Worm (Caenorhabditis elegans): ENCODE data around the gene vab-9.

The vab-9 gene

ce11 chrII:8603567-8604359, 33.8 kb downstream of the vab-9 start, which contains the start of gene suf-1 (continued):
- TF ChIP-seq mxl-2 (GFP tag; conservative IDR thresholded peaks at IDR 0.05) (no peak), mdt-29 (GFP tag; IDR thresholded peaks at IDR 0.05) (0 out of 2 replicates have a peak, but pooled peaks have one; percentile 52), daf-8 (GFP tag; IDR thresholded peaks at IDR 0.05) (no peak), sdz-12 (GFP tag; optimal IDR thresholded peaks at IDR 0.05) (no peak), D1046.2 (GFP tag; IDR thresholded peaks at IDR 0.05) (no peak), nhr-11 (tag; optimal IDR thresholded peaks at IDR 0.05) (no peak), egl-43 (GFP tag; IDR thresholded peaks at IDR 0.05) (no peak)

ce11 chrII:8602337-8602944, 35.1 kb downstream of the vab-9 start, which contains the start of the genes cpf-1 and rpl-26:
cpf-1 (minus strand) TSS chrII:8602440.
rpl-26 (plus strand) TSS chrII:8602785.
- TF ChIP-seq nhr-42 (GFP tag; IDR thresholded peaks at IDR 0.05) (no peak), egl-43 (GFP tag; IDR thresholded peaks at IDR 0.05) (no peak), mes-2 (tag; optimal IDR thresholded peaks at IDR 0.05; ENCODE audit: poor library complexity, severe bottlenecking) (peak; percentile 78), jun-1 (tag; optimal IDR thresholded peaks at IDR 0.05) (no peak), D1046.2 (GFP tag; IDR thresholded peaks at IDR 0.05) (no peak), nhr-48 (tag; optimal IDR thresholded peaks at IDR 0.05) (no peak), spr-3 (GFP tag; optimal IDR thresholded peaks at IDR 0.05) (no peak), dmd-6 (GFP tag; IDR thresholded peaks at IDR 0.05) (no peak), tra-1 (GFP tag; IDR thresholded peaks at IDR 0.05) (no peak), zfp-2 (tag; optimal IDR thresholded peaks at IDR 0.05) (no peak), Y105C5A.15 (GFP tag; IDR thresholded peaks at IDR 0.05) (no peak), nhr-11 (tag; optimal IDR thresholded peaks at IDR 0.05) (peak; percentile 23), nhr-237 (tag; optimal IDR thresholded peaks at IDR 0.05) (no peak), gei-8 (GFP tag; optimal IDR thresholded peaks at IDR 0.05) (no peak), set-16 (GFP tag; IDR thresholded peaks at IDR 0.05) (no peak), ceh-82 (tag; optimal IDR thresholded peaks at IDR 0.05) (no peak), rbr-2 (tag; optimal IDR thresholded peaks at IDR 0.05) (peak; percentile 32), F44E2.7 (GFP tag; IDR thresholded peaks at IDR 0.05) (no peak), Y5F2A.4 (GFP tag; optimal IDR thresholded peaks at IDR 0.05) (no peak), php-3 (GFP tag; IDR thresholded peaks at IDR 0.05) (no peak), dpl-1 (GFP tag; optimal IDR thresholded peaks at IDR 0.05) (peak; percentile 70), F26F4.8 (GFP tag; conservative IDR thresholded peaks at IDR 0.05) (no peak), lin-15B (tag; optimal IDR thresholded peaks at IDR 0.05) (no peak), mep-1 (tag; optimal IDR thresholded peaks at IDR 0.05) (no peak), ceh-32 (tag; optimal IDR thresholded peaks at IDR 0.05; ENCODE audit: poor library complexity) (no peak), unc-130 (GFP tag; optimal IDR thresholded peaks at IDR 0.05) (no peak), sdz-12 (GFP tag; optimal IDR thresholded peaks at IDR 0.05) (no peak), daf-8 (GFP tag; IDR thresholded peaks at IDR 0.05) (no peak), R02D3.7 (tag; optimal IDR thresholded peaks at IDR 0.05) (no peak), F49E8.2 (tag; optimal IDR thresholded peaks at IDR 0.05; ENCODE audit: borderline replicate concordance) (no peak), ceh-44 (GFP tag; IDR thresholded peaks at IDR 0.05) (no peak), ceh-20 (GFP tag; IDR thresholded peaks at IDR 0.05) (no peak), nhr-6 (tag; optimal IDR thresholded peaks at IDR 0.05) (peak; percentile 15), Y48G9A.11 (GFP tag; IDR thresholded peaks at IDR 0.05) (no peak), lin-38 (GFP tag; IDR thresholded peaks at IDR 0.05) (peak; percentile 63), zfp-3 (GFP tag; conservative IDR thresholded peaks at IDR 0.05) (no peak), lin-13 (GFP tag; optimal IDR thresholded peaks at IDR 0.05) (no peak), dve-1 (tag; optimal IDR thresholded peaks at IDR 0.05; ENCODE audit: insufficient read depth) (no peak), nhr-102 (tag; optimal IDR thresholded peaks at IDR 0.05) (no peak), attf-4 (tag; optimal IDR thresholded peaks at IDR 0.05) (no peak), arid-1 (GFP tag; conservative IDR thresholded peaks at IDR 0.05) (no peak), cey-2 (tag; optimal IDR thresholded peaks at IDR 0.05; ENCODE audit: borderline replicate concordance, insufficient read depth) (no peak), dmd-8 (GFP tag; IDR thresholded peaks at IDR 0.05) (no peak), fos-1 (tag; optimal IDR thresholded peaks at IDR 0.05) (no peak)
